Fruit fly (Drosophila melanogaster) whole organism: ENCODE data around the gene spn-D.

ENCODE experiments used
- CG8478 ChIP-seq: fragments of >200 bp; optimal IDR thresholded peaks from 2 replicates; lab custom pipeline; 2018; ENCODE audit warnings: inconsistent platforms
- Dll ChIP-seq: fragments of >200 bp; optimal IDR thresholded peaks from 2 replicates; lab custom pipeline; 2017
- EcR ChIP-seq, 2 experiments: fragments of >200 bp; optimal IDR thresholded peaks; 2 replicates each; lab custom pipeline; 2017; ENCODE audit warnings: missing biosample characterization in 2 of 2, missing genetic modification characterization in 2 of 2, missing genetic modification reagents in 2 of 2
- psq ChIP-seq: fragments of >200 bp; optimal IDR thresholded peaks from 2 replicates; lab custom pipeline; 2017

DNA sequence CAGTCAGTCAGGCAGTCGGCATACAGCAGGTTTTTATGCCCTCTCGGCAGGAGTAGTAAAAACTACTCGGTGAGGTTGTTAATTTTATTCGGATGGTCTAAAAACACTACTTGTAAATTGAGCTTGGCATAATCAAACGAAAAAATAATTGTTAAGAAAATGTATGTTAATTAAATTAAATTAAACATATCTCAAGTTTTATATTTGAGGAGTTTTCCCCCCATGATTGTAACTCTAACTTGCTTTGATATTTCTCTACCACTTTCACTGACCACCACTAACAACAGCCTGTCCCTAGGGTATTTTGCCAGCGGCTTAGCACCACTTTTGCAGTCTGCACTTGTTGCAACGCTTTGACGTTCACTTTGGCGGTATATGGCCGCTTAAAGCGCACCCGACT is 10.2 kb downstream of the spn-D start:
- TF ChIP-seq EcR (GFP tag; optimal IDR thresholded peaks at IDR 0.05; lab: Kevin White, UChicago) (no peak), psq (no peak), CG8478 (no peak), Dll (no peak)
